Worm (Caenorhabditis elegans) whole organism, L1 larva: Measurements from ENCODE around the gene Y116F11A.6.

Experiments used
- C16A3.4 ChIP-seq: fragments of 150-350 bp; optimal IDR thresholded peaks from 2 replicates; lab custom pipeline; 2014; ENCODE audit warnings: missing biosample characterization, missing genetic modification characterization
- C34B4.2 ChIP-seq: sonication (generic microtip); optimal IDR thresholded peaks from 2 replicates; lab custom pipeline; 2017; ENCODE audit warnings: mild to moderate bottlenecking, missing genetic modification characterization, missing compliant biosample characterization
- aha-1 ChIP-seq: fragments of 150-350 bp; optimal IDR thresholded peaks from 2 replicates; lab custom pipeline; 2014; ENCODE audit warnings: missing biosample characterization, missing genetic modification characterization
- blmp-1 ChIP-seq: fragments of 150-350 bp; optimal IDR thresholded peaks from 2 replicates; lab custom pipeline; 2014; ENCODE audit warnings: missing biosample characterization, missing genetic modification characterization
- ceh-82 ChIP-seq, 3 experiments: fragments of 150-350 bp in 1 of 3; sonication (generic microtip) in 2 of 3; optimal IDR thresholded peaks; 2 replicates each; lab custom pipeline; 2014 to 2017; ENCODE audit warnings: missing biosample characterization in 3 of 3, missing genetic modification characterization in 3 of 3
- dpl-1 ChIP-seq, 3 experiments: fragments of 150-350 bp in 2 of 3; sonication (generic microtip) in 1 of 3; optimal IDR thresholded peaks; 2 replicates each; lab custom pipeline; 2014 to 2017; ENCODE audit warnings: missing biosample characterization in 3 of 3, missing genetic modification characterization in 3 of 3, missing genetic modification reagents in 3 of 3
- efl-1 ChIP-seq, 4 experiments: fragments of 150-350 bp; optimal IDR thresholded peaks in 3 of 4; peaks in 1 of 4; 1 replicate in 1 of 4; 2 replicates in 3 of 4; lab custom pipeline; 2014; ENCODE audit warnings: missing biosample characterization in 2 of 4, missing genetic modification characterization in 2 of 4, missing genetic modification reagents in 2 of 4
- elt-3 ChIP-seq, 6 experiments: fragments of 150-350 bp in 1 of 6; sonication (generic microtip); optimal IDR thresholded peaks; 2 replicates each; lab custom pipeline; 2017 to 2018; ENCODE audit warnings: missing biosample characterization in 6 of 6, missing genetic modification characterization in 6 of 6, inconsistent platforms in 1 of 6
- fos-1 ChIP-seq: fragments of 150-350 bp; optimal IDR thresholded peaks from 2 replicates; lab custom pipeline; 2014; ENCODE audit warnings: missing biosample characterization, missing genetic modification characterization
- hlh-17 ChIP-seq: fragments of 200-800 bp; sonication (Bioruptor generic); optimal IDR thresholded peaks from 2 replicates; lab custom pipeline; 2018; ENCODE audit warnings: missing genetic modification characterization, mild to moderate bottlenecking, missing compliant biosample characterization, moderate library complexity, borderline replicate concordance
- isw-1 ChIP-seq: fragments of 200-800 bp; sonication (Bioruptor generic); IDR thresholded peaks from 2 replicates; pipeline ENCODE4 v1.3.6; 2022; ENCODE audit warnings: missing genetic modification characterization, missing compliant biosample characterization
- lin-39 ChIP-seq: fragments of 150-350 bp; optimal IDR thresholded peaks from 2 replicates; lab custom pipeline; 2014; ENCODE audit warnings: missing biosample characterization, missing genetic modification reagents, missing genetic modification characterization
- mdl-1 ChIP-seq, 2 experiments: fragments of 150-350 bp; optimal IDR thresholded peaks; 2 replicates each; lab custom pipeline; 2014 to 2017; ENCODE audit warnings: missing biosample characterization in 2 of 2, missing genetic modification characterization in 2 of 2, inconsistent platforms in 1 of 2
- mep-1 ChIP-seq: fragments of 150-350 bp; optimal IDR thresholded peaks from 2 replicates; lab custom pipeline; 2014; ENCODE audit warnings: missing biosample characterization, missing genetic modification characterization
- nhr-20 ChIP-seq: sonication (generic microtip); optimal IDR thresholded peaks from 2 replicates; lab custom pipeline; 2016; ENCODE audit warnings: mild to moderate bottlenecking, missing genetic modification characterization, missing compliant biosample characterization
- nhr-28 ChIP-seq: fragments of 150-350 bp; optimal IDR thresholded peaks from 2 replicates; lab custom pipeline; 2014; ENCODE audit warnings: missing biosample characterization, missing genetic modification characterization
- nhr-71 ChIP-seq: sonication (generic microtip); optimal IDR thresholded peaks from 2 replicates; lab custom pipeline; 2016; ENCODE audit warnings: mild to moderate bottlenecking, missing genetic modification characterization, moderate library complexity, missing compliant biosample characterization
- nhr-77 ChIP-seq: fragments of 150-350 bp; optimal IDR thresholded peaks from 2 replicates; lab custom pipeline; 2014; ENCODE audit warnings: missing biosample characterization, missing genetic modification characterization
- nhr-85 ChIP-seq: sonication (generic microtip); peaks from one replicate; lab custom pipeline; 2016; ENCODE audit warnings: missing genetic modification characterization, inconsistent platforms, missing compliant biosample characterization
- pax-3 ChIP-seq: fragments of 200-800 bp; sonication (Bioruptor generic); optimal IDR thresholded peaks from 2 replicates; lab custom pipeline; 2018; ENCODE audit warnings: mild to moderate bottlenecking, missing genetic modification characterization, moderate library complexity, missing compliant biosample characterization
- pqm-1 ChIP-seq: sonication (generic microtip); optimal IDR thresholded peaks from 3 replicates; lab custom pipeline; 2017; ENCODE audit warnings: missing biosample characterization, missing genetic modification characterization
- snpc-4 ChIP-seq: fragments of 150-350 bp; optimal IDR thresholded peaks from 2 replicates; lab custom pipeline; 2014; ENCODE audit warnings: missing biosample characterization, missing genetic modification characterization
- tlp-1 ChIP-seq: fragments of 150-350 bp; optimal IDR thresholded peaks from 2 replicates; lab custom pipeline; 2014; ENCODE audit warnings: missing biosample characterization, missing genetic modification characterization
- unc-62 ChIP-seq: fragments of 150-350 bp; optimal IDR thresholded peaks from 2 replicates; lab custom pipeline; 2014; ENCODE audit warnings: missing biosample characterization, missing genetic modification reagents, missing genetic modification characterization
- unc-98 ChIP-seq: fragments of 200-800 bp; sonication (Bioruptor generic); IDR thresholded peaks from 2 replicates; pipeline ENCODE4 v1.3.6; 2022; ENCODE audit warnings: missing genetic modification characterization, missing compliant biosample characterization
- zag-1 ChIP-seq: fragments of 150-350 bp; optimal IDR thresholded peaks from 2 replicates; lab custom pipeline; 2014; ENCODE audit warnings: missing biosample characterization, missing genetic modification characterization
- ztf-11 ChIP-seq, 2 experiments: sonication (generic microtip); optimal IDR thresholded peaks; 2 replicates each; lab custom pipeline; 2016 to 2017; ENCODE audit warnings: missing genetic modification characterization in 2 of 2, missing biosample characterization in 1 of 2, missing compliant biosample characterization in 1 of 2
- ztf-4 ChIP-seq: fragments of 150-350 bp; optimal IDR thresholded peaks from 2 replicates; lab custom pipeline; 2014; ENCODE audit warnings: missing biosample characterization, missing genetic modification characterization

Gene Y116F11A.6

ce11 chrV:19767719-19768118 lies 48.4 kb downstream of the Y116F11A.6 start:
- no peak for TF ChIP-seq nhr-71 (tag; lab: Kevin White, UChicago)
- no peak for TF ChIP-seq efl-1 (optimal IDR thresholded peaks at IDR 0.05; lab: Kevin White, UChicago)
- peak in 1 of 2 experiments; percentile 48 for TF ChIP-seq efl-1 (GFP tag; optimal IDR thresholded peaks at IDR 0.05 in 1 of 2; lab: Kevin White, UChicago)

ce11 chrV:19771660-19772059 lies 52.3 kb downstream of the Y116F11A.6 start, which contains the start of gene M162.15:
TSS of gene M162.15 (minus strand) at chrV:19771760.
- TF ChIP-seq lin-39 (no peak), nhr-71 (tag; lab: Kevin White, UChicago) (no peak), blmp-1 (no peak), mdl-1 (tag; optimal IDR thresholded peaks at IDR 0.05; lab: Kevin White, UChicago) (no peak), fos-1 (tag; lab: Kevin White, UChicago) (no peak), snpc-4 (tag; lab: Kevin White, UChicago) (no peak), nhr-85 (tag; lab: Kevin White, UChicago) (no peak), mep-1 (tag; lab: Kevin White, UChicago) (no peak), nhr-28 (tag; lab: Kevin White, UChicago) (no peak), unc-98 (GFP tag; lab: Robert Waterston, UW) (no peak), elt-3 (tag; optimal IDR thresholded peaks at IDR 0.05; lab: Kevin White, UChicago) (no peak)

ce11 chrV:19777227-19777626 lies 57.9 kb downstream of the Y116F11A.6 start, which contains the start of gene fbxa-118:
TSS of gene fbxa-118 (minus strand) at chrV:19777327.
- TF ChIP-seq C34B4.2 (tag; lab: Kevin White, UChicago) (no peak), nhr-20 (tag; lab: Kevin White, UChicago) (no peak), ztf-11 (tag; optimal IDR thresholded peaks at IDR 0.05; lab: Kevin White, UChicago) (no peak), snpc-4 (tag; lab: Kevin White, UChicago) (no peak), hlh-17 (GFP tag; lab: Kevin White, UChicago) (no peak), ceh-82 (tag; optimal IDR thresholded peaks at IDR 0.05; lab: Kevin White, UChicago) (no peak), ztf-4 (no peak), pax-3 (tag; lab: Kevin White, UChicago) (no peak), nhr-77 (tag; lab: Kevin White, UChicago) (no peak), aha-1 (tag; lab: Kevin White, UChicago) (no peak), isw-1 (GFP tag; lab: Robert Waterston, UW) (no peak), mdl-1 (tag; optimal IDR thresholded peaks at IDR 0.05; lab: Kevin White, UChicago) (no peak), zag-1 (tag; lab: Kevin White, UChicago) (no peak), dpl-1 (GFP tag; optimal IDR thresholded peaks at IDR 0.05; lab: Kevin White, UChicago) (no peak), unc-62 (GFP tag; lab: Kevin White, UChicago) (no peak), C16A3.4 (tag; lab: Kevin White, UChicago) (no peak), tlp-1 (tag; lab: Kevin White, UChicago) (no peak), pqm-1 (tag; lab: Kevin White, UChicago) (no peak)
- TF ChIP-seq, all 84 proteins: peak for 0
